Fruit fly (Drosophila melanogaster) Kc167 (cell line): ENCODE measurements around the gene Tlk.

Experiments
- Myc ChIP-seq: fragments of >200 bp; optimal IDR thresholded peaks from 2 replicates; lab custom pipeline; 2017; ENCODE audit warnings: missing external identifiers
- Sin3A ChIP-seq: fragments of >200 bp; optimal IDR thresholded peaks from 2 replicates; lab custom pipeline; 2018; ENCODE audit warnings: missing external identifiers
- h ChIP-seq: fragments of >200 bp; optimal IDR thresholded peaks from 3 replicates; lab custom pipeline; 2018; ENCODE audit warnings: missing external identifiers
- insv ChIP-seq: fragments of >200 bp; optimal IDR thresholded peaks from 3 replicates; lab custom pipeline; 2018; ENCODE audit warnings: missing external identifiers
- psq ChIP-seq: fragments of >200 bp; optimal IDR thresholded peaks from 2 replicates; lab custom pipeline; 2017; ENCODE audit warnings: missing external identifiers
- ttk ChIP-seq: sonication (Bioruptor generic); optimal IDR thresholded peaks from 2 replicates; lab custom pipeline; 2017; ENCODE audit warnings: missing external identifiers

Gene Tlk

DNA sequence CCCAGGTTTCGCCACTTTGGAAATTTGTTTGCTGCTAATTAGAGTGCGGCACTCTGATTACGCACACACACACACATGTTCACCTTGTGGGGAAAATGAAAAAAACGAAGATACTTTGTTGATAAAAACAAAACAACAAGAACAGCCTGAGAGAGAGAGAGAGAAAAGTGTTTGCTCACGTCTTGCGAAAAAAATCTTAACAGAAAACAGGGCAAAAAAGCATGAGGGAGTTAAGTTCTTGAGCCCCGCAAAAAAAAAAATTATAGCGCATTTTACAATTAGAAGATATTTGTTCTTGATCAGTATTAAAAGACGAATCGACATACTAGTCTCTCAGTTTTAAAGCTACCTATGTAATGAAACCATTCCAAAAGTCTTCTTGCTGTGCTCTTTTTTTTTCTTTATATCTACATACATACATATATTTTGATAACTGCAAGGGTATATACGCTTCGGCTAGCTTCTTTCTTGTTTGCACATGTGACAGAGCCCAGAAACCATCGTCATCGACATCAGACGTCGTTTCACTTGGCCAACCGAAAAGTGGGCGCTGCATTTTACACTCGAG is 39.0 kb upstream of the Tlk start:
- TF ChIP-seq Myc (no peak), Sin3A (lab: Kevin White, UChicago) (no peak), insv (no peak), h (no peak), psq (lab: Kevin White, UChicago) (no peak), ttk (lab: Kevin White, UChicago) (no peak)

DNA sequence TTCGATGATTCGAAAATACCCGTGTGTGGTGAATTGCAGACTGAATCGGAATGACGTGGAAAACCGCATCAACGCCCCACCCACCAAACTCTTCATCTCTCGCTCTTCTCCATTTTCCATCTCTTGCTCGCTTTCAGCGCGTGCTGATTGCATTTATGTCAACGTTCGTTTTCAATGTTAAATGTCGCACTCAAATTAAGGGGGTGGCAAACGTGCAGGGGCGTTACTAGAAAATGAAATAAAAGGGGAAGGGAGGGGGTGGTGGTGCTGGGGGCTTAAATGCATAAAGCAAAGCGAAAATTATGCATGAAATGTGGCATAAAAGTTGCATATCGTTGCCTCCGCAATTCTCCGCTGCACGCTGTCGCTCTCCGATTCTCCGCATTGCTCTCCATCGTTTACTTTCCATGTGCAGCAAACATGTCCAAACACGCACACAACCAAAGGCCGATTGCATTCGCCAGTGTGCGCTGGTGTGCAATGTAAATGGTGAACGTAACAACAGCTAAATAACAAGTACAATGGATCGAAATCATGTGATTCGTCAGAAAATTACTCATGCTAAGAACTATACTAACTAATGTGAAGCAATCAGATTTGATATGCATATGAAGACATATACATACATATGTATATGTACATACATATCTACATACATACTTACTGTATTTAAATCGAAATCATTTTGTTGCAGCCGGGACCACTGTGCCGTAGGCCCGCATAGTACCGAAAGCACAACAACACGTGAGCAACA is 37.9 kb upstream of the Tlk start:
- TF ChIP-seq Myc (no peak), h (no peak), Sin3A (lab: Kevin White, UChicago) (no peak), ttk (lab: Kevin White, UChicago) (no peak), psq (lab: Kevin White, UChicago) (no peak), insv (no peak)

DNA sequence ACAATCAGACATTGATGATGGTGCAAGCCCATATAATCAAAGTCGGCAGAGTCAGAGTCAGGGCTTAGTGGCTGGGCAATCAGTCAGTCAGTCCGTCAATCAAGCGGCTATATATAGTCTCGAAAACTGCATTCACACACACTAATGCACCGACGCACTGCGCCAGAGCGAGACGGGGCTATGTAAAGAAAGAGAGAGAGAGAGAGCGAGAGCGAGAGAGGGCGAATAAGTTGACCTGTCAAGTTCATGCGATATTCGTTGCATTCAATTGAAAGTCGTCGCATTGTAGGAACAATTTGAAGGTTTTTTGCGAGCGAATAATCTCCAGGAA is 37.4 kb upstream of the Tlk start:
- TF ChIP-seq Sin3A (lab: Kevin White, UChicago) = no peak
- TF ChIP-seq insv = no peak
- no peak for TF ChIP-seq ttk (lab: Kevin White, UChicago)
- TF ChIP-seq psq (lab: Kevin White, UChicago) = no peak
- TF ChIP-seq h = no peak
- TF ChIP-seq Myc = no peak

DNA sequence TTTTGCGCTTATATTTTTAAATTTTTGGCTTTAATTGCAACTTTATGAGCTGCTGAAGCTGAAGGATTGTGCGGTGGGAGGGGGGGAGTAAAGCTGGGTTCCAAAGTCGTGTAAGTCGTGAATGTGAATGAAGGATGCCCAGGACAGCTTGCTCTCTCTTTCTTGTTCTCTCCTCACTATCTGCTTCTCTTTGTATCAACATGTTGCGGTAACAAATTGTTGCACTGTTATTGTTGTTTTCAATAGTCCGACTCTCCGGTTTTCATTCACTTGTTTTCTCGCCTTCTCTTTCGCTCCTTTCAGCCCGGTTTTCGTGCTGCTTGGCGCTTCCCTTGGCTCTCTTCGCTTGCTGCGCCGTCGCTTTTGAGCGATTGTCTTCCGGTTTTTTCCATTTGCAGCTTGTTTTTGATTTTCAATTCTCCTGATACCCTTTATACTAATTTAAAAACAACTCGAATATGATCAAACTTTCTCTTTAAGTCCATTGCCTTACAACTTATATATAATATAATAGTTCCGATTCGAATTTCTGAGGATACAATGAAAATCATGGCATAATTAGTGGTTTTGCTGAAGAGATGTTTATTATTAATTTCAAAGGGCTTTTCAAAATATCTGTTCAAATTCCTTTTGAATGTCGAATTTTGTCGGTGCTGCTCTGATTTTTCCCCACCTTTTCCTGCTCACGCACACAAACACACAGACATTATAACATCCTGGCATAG is 34.8 kb upstream of the Tlk start:
- TF ChIP-seq Sin3A (lab: Kevin White, UChicago) = no peak
- TF ChIP-seq h = no peak
- TF ChIP-seq Myc = no peak

DNA sequence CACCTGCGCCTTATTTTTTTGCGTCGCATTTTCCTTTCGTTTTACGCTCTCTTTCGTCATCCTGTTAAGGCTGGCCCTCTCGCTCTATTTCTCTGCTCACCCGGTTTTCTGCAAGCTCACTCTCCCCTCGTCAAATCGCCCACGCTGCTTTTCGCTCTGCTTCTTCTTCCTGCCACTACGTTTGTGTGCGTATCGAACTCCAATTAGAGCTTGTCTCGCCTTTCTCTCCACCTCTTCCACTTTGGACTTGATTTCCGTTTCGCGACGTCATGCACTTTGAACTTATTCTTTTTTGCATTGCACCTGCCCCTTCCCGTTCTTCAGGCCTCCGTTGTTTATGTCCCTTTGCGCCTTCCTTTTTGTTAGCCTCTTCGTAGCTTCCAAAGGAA is 34.3 kb upstream of the Tlk start:
- TF ChIP-seq insv (no peak), psq (lab: Kevin White, UChicago) (no peak), Myc (no peak), Sin3A (lab: Kevin White, UChicago) (no peak), h (no peak)

DNA sequence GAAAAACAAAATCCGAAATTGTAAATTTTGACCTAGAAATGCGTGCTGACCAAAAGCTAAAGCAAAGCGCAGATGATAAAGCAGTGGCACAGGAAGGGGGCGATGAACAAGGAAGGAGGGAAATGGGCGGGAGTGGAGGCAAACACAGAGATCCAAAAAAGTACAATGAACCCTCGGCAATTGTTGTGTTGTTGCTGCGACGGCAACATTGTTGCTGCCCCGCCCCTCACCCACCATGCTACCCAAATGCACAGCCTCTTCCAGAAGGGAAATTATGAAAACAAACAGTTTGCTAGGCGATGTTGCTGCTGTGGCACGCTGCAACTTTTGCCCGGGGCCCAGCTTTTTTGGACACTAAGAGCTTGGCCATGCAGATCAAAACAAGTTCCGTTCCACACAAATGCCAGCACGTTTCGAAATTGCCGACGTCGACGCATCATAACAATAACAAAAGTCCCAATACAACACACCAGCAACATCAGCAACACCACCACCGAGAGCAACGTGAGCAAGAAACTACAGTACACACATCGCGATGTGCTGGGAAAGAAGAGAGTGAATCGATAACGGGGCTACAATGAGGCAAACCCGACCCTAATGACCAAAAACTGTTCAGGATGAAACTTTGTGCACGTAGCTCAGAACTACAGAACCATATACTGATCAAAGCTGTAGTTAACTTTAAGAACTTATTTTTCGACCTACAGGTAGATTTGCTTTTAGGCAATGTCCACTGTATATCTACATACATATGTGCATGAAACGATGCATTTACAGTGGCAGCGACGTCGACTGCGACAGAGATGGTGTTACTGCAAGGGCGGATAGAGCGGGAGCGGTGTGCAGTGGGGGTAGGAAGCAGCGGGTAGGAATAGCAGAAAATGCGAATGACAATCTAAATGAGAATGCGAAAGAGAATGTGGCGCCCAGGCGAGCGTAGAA is 33.1 kb upstream of the Tlk start:
- TF ChIP-seq insv (no peak), ttk (lab: Kevin White, UChicago) (no peak), psq (lab: Kevin White, UChicago) (no peak), Sin3A (lab: Kevin White, UChicago) (no peak), Myc (no peak), h (no peak)

DNA sequence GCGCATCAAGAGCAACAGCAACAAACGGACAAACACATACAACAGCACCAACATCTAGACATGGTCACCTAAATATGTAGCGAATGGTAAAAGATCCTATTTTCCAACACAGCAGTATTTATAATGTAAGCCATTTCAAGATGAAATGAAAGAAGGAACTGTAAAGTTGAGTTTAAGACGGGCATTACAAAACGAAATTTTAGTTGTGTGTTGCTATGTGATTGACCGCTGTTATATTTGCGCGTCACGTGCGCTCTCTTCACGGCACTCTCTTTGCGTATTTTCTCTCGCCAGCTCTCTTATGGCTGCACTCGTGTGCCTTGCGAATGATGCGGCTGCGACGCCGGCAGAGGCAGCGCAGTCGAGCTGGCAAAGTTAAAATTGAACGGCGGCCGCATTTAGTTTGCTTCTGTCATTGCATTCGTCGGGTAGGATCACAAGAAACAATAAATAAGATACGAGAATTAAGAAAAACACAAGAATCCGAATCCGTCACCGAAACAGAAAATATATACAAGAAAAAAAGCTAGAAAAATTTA is 31.9 kb upstream of the Tlk start:
- TF ChIP-seq psq (lab: Kevin White, UChicago) (no peak), h (no peak), Sin3A (lab: Kevin White, UChicago) (no peak), Myc (no peak), insv (no peak), ttk (lab: Kevin White, UChicago) (no peak)

DNA sequence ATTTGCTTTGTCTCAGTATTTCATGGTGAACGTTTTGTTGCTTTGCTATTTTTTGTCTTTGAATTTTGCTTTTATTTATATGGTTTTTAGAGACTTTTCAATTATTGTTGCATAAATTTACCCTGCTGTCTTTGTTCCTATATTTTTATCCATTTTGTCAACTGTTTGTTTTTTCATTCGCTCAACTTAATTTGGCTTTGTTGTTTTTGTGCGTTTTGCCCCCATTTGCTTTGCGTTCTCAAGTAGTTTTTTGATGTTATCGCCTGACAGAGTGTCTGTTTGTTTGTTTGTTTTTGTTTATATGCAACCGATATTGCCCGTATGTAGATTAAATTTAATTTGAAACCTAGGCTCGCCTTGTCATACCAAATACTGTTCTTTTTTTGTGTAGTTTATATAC is 31.2 kb upstream of the Tlk start:
- TF ChIP-seq psq (lab: Kevin White, UChicago) = no peak
- no peak for TF ChIP-seq h
- TF ChIP-seq insv = no peak
- no peak for TF ChIP-seq Sin3A (lab: Kevin White, UChicago)
- TF ChIP-seq ttk (lab: Kevin White, UChicago) = no peak
- TF ChIP-seq Myc = no peak

DNA sequence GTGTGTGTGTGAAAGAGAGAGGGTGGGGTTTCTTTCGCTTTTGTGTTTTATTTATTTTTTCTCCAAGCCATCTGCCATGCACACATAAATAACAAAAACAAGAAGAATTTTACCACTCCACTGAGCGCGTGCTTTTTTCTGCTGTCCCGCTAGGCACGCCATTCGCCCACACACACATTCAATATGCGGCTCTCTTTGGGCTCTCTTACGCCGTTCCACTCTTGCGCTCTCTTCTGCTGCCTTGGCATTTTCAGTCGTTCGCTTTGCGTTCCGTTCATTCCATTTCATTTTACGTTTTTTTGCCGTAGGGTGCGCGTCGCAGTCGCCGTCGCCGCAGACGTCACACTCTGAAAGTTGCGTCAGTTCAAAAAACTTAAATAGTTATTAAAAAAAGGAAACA is 30.7 kb upstream of the Tlk start:
- no peak for TF ChIP-seq Myc
- TF ChIP-seq psq (lab: Kevin White, UChicago) = no peak

DNA sequence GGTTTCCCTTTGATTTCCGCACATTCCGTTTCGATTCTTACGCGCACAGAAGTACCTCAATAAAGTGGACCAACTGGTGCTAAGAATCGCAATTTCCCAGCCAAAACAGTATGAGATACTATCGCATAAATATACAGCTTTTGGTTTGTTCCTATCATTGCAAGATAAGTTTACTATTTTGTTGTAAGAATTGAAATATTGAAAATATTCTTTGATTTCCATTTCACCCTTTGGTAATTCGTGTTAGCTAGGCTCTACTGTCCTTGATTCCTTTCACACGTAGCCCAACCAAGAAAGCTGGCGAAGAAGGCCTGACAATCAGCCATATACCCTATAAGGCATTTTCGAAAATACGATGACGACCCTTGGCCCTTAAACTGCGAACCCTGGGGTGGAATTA is 29.2 kb upstream of the Tlk start:
- TF ChIP-seq ttk (lab: Kevin White, UChicago) (no peak), psq (lab: Kevin White, UChicago) (no peak), insv (no peak), h (no peak), Myc (no peak), Sin3A (lab: Kevin White, UChicago) (no peak)

DNA sequence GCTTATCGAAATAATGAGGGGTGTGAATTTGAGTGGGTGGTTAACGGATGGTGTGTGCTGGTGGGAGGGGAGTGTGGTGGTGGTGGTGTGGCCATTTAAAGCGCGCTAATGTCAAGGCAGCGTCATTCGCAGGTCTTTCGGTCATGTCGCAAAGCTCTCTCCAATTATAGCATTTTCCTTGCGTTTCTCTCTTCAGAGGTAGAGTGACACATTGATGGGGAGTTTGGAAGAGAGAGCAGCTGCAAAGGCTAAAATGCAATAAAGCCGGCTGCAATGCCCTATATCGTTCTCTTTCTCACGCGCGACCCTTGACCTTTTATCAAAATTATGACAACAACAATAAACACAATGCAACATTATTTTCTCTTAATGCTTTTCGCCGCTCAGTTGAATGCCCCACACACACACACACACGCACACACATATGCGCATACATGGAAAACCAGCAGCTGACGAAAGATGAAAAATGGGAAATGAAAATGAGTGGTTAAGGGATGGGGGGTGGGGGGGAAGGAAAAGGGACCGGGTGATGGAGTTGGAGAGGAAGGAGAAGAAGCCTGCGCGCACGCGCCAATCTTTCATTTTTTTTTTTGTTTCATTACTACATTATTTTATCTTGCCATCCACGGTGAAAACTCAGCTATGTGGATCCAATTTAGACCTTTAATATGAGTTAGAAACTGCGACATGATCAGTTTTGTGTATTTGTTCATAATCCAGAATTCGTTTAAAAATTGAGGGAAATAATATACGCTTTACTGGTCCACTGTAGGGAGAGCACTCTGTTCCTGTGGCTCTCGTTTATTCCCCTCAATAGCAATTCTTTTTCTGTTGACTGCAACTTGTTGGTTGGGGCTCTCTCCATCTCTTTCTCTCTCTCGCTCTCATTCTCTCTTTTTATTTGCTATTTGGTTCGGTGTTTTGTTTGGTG is 27.9 kb upstream of the Tlk start:
- no peak for TF ChIP-seq Sin3A (lab: Kevin White, UChicago)
- no peak for TF ChIP-seq h
- no peak for TF ChIP-seq Myc
- no peak for TF ChIP-seq ttk (lab: Kevin White, UChicago)
- TF ChIP-seq psq (lab: Kevin White, UChicago) = no peak
- no peak for TF ChIP-seq insv
